Fruit fly (Drosophila melanogaster) S2 (cell line): ENCODE measurements around the gene GstD11.

Experiments used
- CG8478 ChIP-seq: fragments of >200 bp; optimal IDR thresholded peaks from 2 replicates; lab custom pipeline; 2018
- CTCF ChIP-seq, 2 experiments: fragments of >200 bp; optimal IDR thresholded peaks; 2 replicates each; lab custom pipeline; 2018

DNA sequence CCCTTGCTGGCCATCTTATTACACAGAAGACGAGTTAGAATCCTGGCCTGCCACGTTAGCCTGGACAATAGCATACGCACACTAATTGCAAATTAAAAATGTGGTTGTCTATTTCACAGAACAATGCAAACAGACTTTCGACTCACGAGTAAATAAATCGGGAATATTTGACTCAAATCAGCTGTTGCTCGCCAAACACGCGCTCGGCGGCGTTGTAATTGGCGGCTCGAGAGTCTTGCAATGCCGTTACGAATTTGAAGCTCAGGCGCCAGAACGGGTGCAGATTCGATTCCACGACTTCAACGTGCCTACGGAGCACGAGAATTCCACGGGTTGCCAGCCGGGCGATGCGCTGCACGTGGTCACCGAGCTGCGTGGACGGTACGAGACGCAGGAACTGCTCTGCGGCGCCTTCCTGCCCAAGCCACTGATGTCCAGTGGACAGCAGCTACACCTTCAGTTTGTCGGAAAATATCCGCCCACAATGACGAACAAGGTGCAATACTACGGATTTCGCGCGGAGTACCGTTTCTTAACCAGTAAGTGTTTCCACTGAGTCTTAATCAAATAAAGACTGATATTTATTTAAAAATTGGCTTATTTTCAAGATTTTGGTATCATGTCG lies 18.6 kb downstream of the GstD11 start, which contains the start of gene DNAlig3:
- TF ChIP-seq CG8478 (no peak), CTCF (optimal IDR thresholded peaks at IDR 0.05; lab: Kevin White, UChicago) (peak; percentile 6 to 13)
